Worm (Caenorhabditis elegans) whole organism, late embryonic: ENCODE data around the gene unc-7.
A peak's percentile ranks its signal among the peaks of the same experiment; 100 is the strongest.

Experiments used
- C08G9.2 ChIP-seq: sonication (generic microtip); optimal IDR thresholded peaks from 2 replicates; lab custom pipeline; 2016; ENCODE audit warnings: mild to moderate bottlenecking, missing genetic modification characterization, moderate library complexity, missing compliant biosample characterization
- C38D4.7 ChIP-seq: fragments of 200-800 bp; sonication (Bioruptor generic); optimal IDR thresholded peaks from 2 replicates; lab custom pipeline; 2018; ENCODE audit warnings: mild to moderate bottlenecking, missing genetic modification characterization, moderate library complexity, missing compliant biosample characterization
- F13H6.1 ChIP-seq: sonication (generic microtip); optimal IDR thresholded peaks from 2 replicates; lab custom pipeline; 2016; ENCODE audit warnings: missing genetic modification characterization, missing compliant biosample characterization
- K02D7.2 ChIP-seq: sonication (generic microtip); optimal IDR thresholded peaks from 2 replicates; lab custom pipeline; 2017; ENCODE audit warnings: mild to moderate bottlenecking, missing genetic modification characterization, missing compliant biosample characterization
- T23F11.4 ChIP-seq: fragments of 200-800 bp; sonication (Bioruptor generic); optimal IDR thresholded peaks from 2 replicates; lab custom pipeline; 2018; ENCODE audit warnings: mild to moderate bottlenecking, missing genetic modification characterization, missing compliant biosample characterization
- Y22D7AL.16 ChIP-seq: sonication (generic microtip); optimal IDR thresholded peaks from 2 replicates; lab custom pipeline; 2016; ENCODE audit warnings: missing genetic modification characterization, missing compliant biosample characterization
- ama-1 ChIP-seq: fragments of 150-350 bp; optimal IDR thresholded peaks from 2 replicates; lab custom pipeline; 2014
- ceh-14 ChIP-seq: sonication (generic microtip); optimal IDR thresholded peaks from 2 replicates; lab custom pipeline; 2016; ENCODE audit warnings: missing genotype, missing genetic modification characterization, missing compliant biosample characterization
- ceh-19 ChIP-seq: fragments of 200-800 bp; sonication (Bioruptor generic); optimal IDR thresholded peaks from 2 replicates; lab custom pipeline; 2018; ENCODE audit warnings: mild to moderate bottlenecking, missing genetic modification characterization, missing compliant biosample characterization
- ceh-24 ChIP-seq: sonication (generic microtip); optimal IDR thresholded peaks from 2 replicates; lab custom pipeline; 2016; ENCODE audit warnings: mild to moderate bottlenecking, missing genetic modification characterization, missing compliant biosample characterization
- ceh-30 ChIP-seq: fragments of 150-350 bp; optimal IDR thresholded peaks from 2 replicates; lab custom pipeline; 2014; ENCODE audit warnings: missing biosample characterization, missing genetic modification characterization
- ceh-31 ChIP-seq: sonication (generic microtip); optimal IDR thresholded peaks from 2 replicates; lab custom pipeline; 2016; ENCODE audit warnings: missing genetic modification characterization, missing compliant biosample characterization
- ceh-45 ChIP-seq: fragments of 200-800 bp; sonication (Bioruptor generic); IDR thresholded peaks from 2 replicates; pipeline ENCODE4 v1.3.6; 2022; ENCODE audit warnings: missing genetic modification reagents, missing genetic modification characterization, missing compliant biosample characterization
- ceh-9 ChIP-seq: sonication (generic microtip); optimal IDR thresholded peaks from 2 replicates; lab custom pipeline; 2016; ENCODE audit warnings: mild to moderate bottlenecking, missing genetic modification characterization, inconsistent platforms, missing compliant biosample characterization
- che-1 ChIP-seq: sonication (generic microtip); optimal IDR thresholded peaks from 2 replicates; lab custom pipeline; 2016; ENCODE audit warnings: mild to moderate bottlenecking, missing genetic modification characterization, missing compliant biosample characterization
- dmd-4 ChIP-seq: sonication (generic microtip); optimal IDR thresholded peaks from 2 replicates; lab custom pipeline; 2016; ENCODE audit warnings: borderline replicate concordance, missing genetic modification characterization, missing compliant biosample characterization
- dve-1 ChIP-seq: sonication (generic microtip); optimal IDR thresholded peaks from 2 replicates; lab custom pipeline; 2017; ENCODE audit warnings: antibody characterized with exemption, mild to moderate bottlenecking, missing genetic modification characterization, missing compliant biosample characterization
- elt-2 ChIP-seq: sonication (generic microtip); optimal IDR thresholded peaks from 2 replicates; lab custom pipeline; 2016; ENCODE audit warnings: missing genetic modification reagents, missing genetic modification characterization, missing compliant biosample characterization
- eyg-1 ChIP-seq: sonication (generic microtip); optimal IDR thresholded peaks from 2 replicates; lab custom pipeline; 2016; ENCODE audit warnings: missing genotype, missing genetic modification characterization, missing compliant biosample characterization
- fax-1 ChIP-seq: sonication (generic microtip); optimal IDR thresholded peaks from 2 replicates; lab custom pipeline; 2016; ENCODE audit warnings: missing genotype, missing genetic modification characterization, missing compliant biosample characterization
- fkh-10 ChIP-seq: fragments of 150-350 bp; optimal IDR thresholded peaks from 2 replicates; lab custom pipeline; 2014; ENCODE audit warnings: missing biosample characterization, missing genetic modification reagents, missing genetic modification characterization
- fkh-6 ChIP-seq: sonication (generic microtip); optimal IDR thresholded peaks from 2 replicates; lab custom pipeline; 2016; ENCODE audit warnings: missing genetic modification characterization, missing compliant biosample characterization
- hlh-15 ChIP-seq: sonication (generic microtip); optimal IDR thresholded peaks from 2 replicates; lab custom pipeline; 2016; ENCODE audit warnings: missing genetic modification characterization, missing compliant biosample characterization
- hlh-30 ChIP-seq: sonication (generic microtip); optimal IDR thresholded peaks from 2 replicates; lab custom pipeline; 2017; ENCODE audit warnings: antibody characterized with exemption, missing genetic modification characterization, missing compliant biosample characterization; ENCODE audit not compliant: insufficient read depth
- hlh-6 ChIP-seq: sonication (generic microtip); optimal IDR thresholded peaks from 2 replicates; lab custom pipeline; 2016; ENCODE audit warnings: missing genotype, missing genetic modification characterization, missing compliant biosample characterization
- hlh-8 ChIP-seq: sonication (generic microtip); optimal IDR thresholded peaks from 2 replicates; lab custom pipeline; 2016; ENCODE audit warnings: missing genotype, missing genetic modification characterization, missing compliant biosample characterization
- lim-6 ChIP-seq: sonication (generic microtip); optimal IDR thresholded peaks from 2 replicates; lab custom pipeline; 2016; ENCODE audit warnings: missing genetic modification characterization, missing compliant biosample characterization
- lin-11 ChIP-seq: fragments of 200-800 bp; sonication (Bioruptor generic); optimal IDR thresholded peaks from 2 replicates; lab custom pipeline; 2018; ENCODE audit warnings: mild to moderate bottlenecking, missing genetic modification characterization, missing compliant biosample characterization
- madf-2 ChIP-seq: sonication (generic microtip); optimal IDR thresholded peaks from 2 replicates; lab custom pipeline; 2017; ENCODE audit warnings: missing genetic modification characterization, missing compliant biosample characterization
- nfya-1 ChIP-seq: sonication (generic microtip); optimal IDR thresholded peaks from 2 replicates; lab custom pipeline; 2017; ENCODE audit warnings: missing genetic modification characterization, mild to moderate bottlenecking, missing compliant biosample characterization, antibody characterized with exemption, moderate library complexity
- nhr-232 ChIP-seq: sonication (generic microtip); optimal IDR thresholded peaks from 2 replicates; lab custom pipeline; 2016; ENCODE audit warnings: missing genetic modification characterization, missing compliant biosample characterization
- npax-4 ChIP-seq: sonication (generic microtip); optimal IDR thresholded peaks from 2 replicates; lab custom pipeline; 2016; ENCODE audit warnings: missing genetic modification characterization, missing compliant biosample characterization
- pag-3 ChIP-seq: sonication (generic microtip); optimal IDR thresholded peaks from 2 replicates; lab custom pipeline; 2016; ENCODE audit warnings: missing compliant biosample characterization, missing genetic modification characterization, borderline replicate concordance
- pat-9 ChIP-seq: fragments of 200-800 bp; sonication (Bioruptor generic); optimal IDR thresholded peaks from 2 replicates; lab custom pipeline; 2018; ENCODE audit warnings: mild to moderate bottlenecking, missing genetic modification characterization, moderate library complexity, missing compliant biosample characterization
- pax-1 ChIP-seq: fragments of 150-350 bp; optimal IDR thresholded peaks from 2 replicates; lab custom pipeline; 2014; ENCODE audit warnings: missing biosample characterization, missing genetic modification characterization
- pha-4 ChIP-seq: fragments of 150-350 bp; optimal IDR thresholded peaks from 2 replicates; lab custom pipeline; 2018; ENCODE audit warnings: missing biosample characterization, missing genetic modification reagents, missing genetic modification characterization
- pqm-1 ChIP-seq: sonication (generic microtip); optimal IDR thresholded peaks from 2 replicates; lab custom pipeline; 2016; ENCODE audit warnings: missing genetic modification characterization, missing compliant biosample characterization
- pros-1 ChIP-seq: fragments of 150-350 bp; optimal IDR thresholded peaks from 2 replicates; lab custom pipeline; 2014; ENCODE audit warnings: missing biosample characterization, missing genetic modification reagents, missing genetic modification characterization
- ref-2 ChIP-seq: sonication (generic microtip); optimal IDR thresholded peaks from 2 replicates; lab custom pipeline; 2016; ENCODE audit warnings: missing genetic modification characterization, missing compliant biosample characterization
- rnt-1 ChIP-seq: sonication (generic microtip); optimal IDR thresholded peaks from 2 replicates; lab custom pipeline; 2016; ENCODE audit warnings: missing genetic modification characterization, missing compliant biosample characterization
- sdc-2 ChIP-seq: sonication (generic microtip); optimal IDR thresholded peaks from 2 replicates; lab custom pipeline; 2016; ENCODE audit warnings: missing genotype, missing genetic modification characterization, missing compliant biosample characterization
- ttx-3 ChIP-seq: sonication (generic microtip); optimal IDR thresholded peaks from 2 replicates; lab custom pipeline; 2016; ENCODE audit warnings: missing genetic modification reagents, missing genetic modification characterization, missing compliant biosample characterization
- unc-3 ChIP-seq, 2 experiments: fragments of 200-800 bp in 1 of 2; sonication (Bioruptor generic) in 1 of 2; sonication (generic microtip) in 1 of 2; conservative IDR thresholded peaks in 1 of 2; optimal IDR thresholded peaks in 1 of 2; 2 replicates each; pipeline versions ENCODE4 v1.3.6 to Lab custom; 2016 to 2022; ENCODE audit warnings: missing compliant biosample characterization in 2 of 2, missing genetic modification characterization in 2 of 2, missing genetic modification reagents in 1 of 2
- unc-55 ChIP-seq: sonication (generic microtip); optimal IDR thresholded peaks from 2 replicates; lab custom pipeline; 2017; ENCODE audit warnings: missing biosample characterization, missing genetic modification reagents, missing genetic modification characterization
- zip-5 ChIP-seq: sonication (generic microtip); optimal IDR thresholded peaks from 2 replicates; lab custom pipeline; 2016; ENCODE audit warnings: missing genetic modification characterization, missing compliant biosample characterization
- ztf-16 ChIP-seq: sonication (generic microtip); optimal IDR thresholded peaks from 2 replicates; lab custom pipeline; 2017; ENCODE audit warnings: missing genetic modification characterization, missing compliant biosample characterization

Gene unc-7

ce11 chrX:15188986-15189675 lies 41.6 kb upstream of the unc-7 start (continued):
- peak; percentile 7 for TF ChIP-seq F13H6.1
- peak; percentile 39 for TF ChIP-seq C08G9.2
- TF ChIP-seq lim-6 (tag; lab: Kevin White, UChicago), result peak; percentile 8
- TF ChIP-seq hlh-8 (tag; lab: Kevin White, UChicago), result peak; percentile 22
- TF ChIP-seq sdc-2, result peak; percentile 63
- no peak for TF ChIP-seq ceh-9 (tag; lab: Kevin White, UChicago)
- TF ChIP-seq ceh-14, result peak; percentile 59
- peak; percentile 55 for TF ChIP-seq ceh-19 (GFP tag; lab: Kevin White, UChicago)
- TF ChIP-seq ztf-16 (tag; lab: Kevin White, UChicago), result no peak
- no peak for TF ChIP-seq pag-3 (tag; lab: Kevin White, UChicago)
- peak; percentile 91 for TF ChIP-seq ceh-31
- peak; percentile 66 for TF ChIP-seq nfya-1 (tag; lab: Kevin White, UChicago)

ce11 chrX:15188510-15188909 lies 41.0 kb upstream of the unc-7 start:
- TF ChIP-seq nhr-232 (tag; lab: Kevin White, UChicago), result no peak
- no peak for TF ChIP-seq ceh-45 (GFP tag; lab: Robert Waterston, UW)
- TF ChIP-seq pros-1 (tag; lab: Kevin White, UChicago), result no peak
- no peak for TF ChIP-seq lim-6 (tag; lab: Kevin White, UChicago)
- TF ChIP-seq ceh-30 (tag; lab: Kevin White, UChicago), result no peak
- no peak for TF ChIP-seq madf-2 (tag; lab: Kevin White, UChicago)
- TF ChIP-seq fax-1 (tag; lab: Kevin White, UChicago), result no peak
- no peak for TF ChIP-seq pat-9 (tag; lab: Kevin White, UChicago)
- no peak for TF ChIP-seq hlh-15
- no peak for TF ChIP-seq hlh-30
- TF ChIP-seq hlh-8 (tag; lab: Kevin White, UChicago), result no peak
- TF ChIP-seq nfya-1 (tag; lab: Kevin White, UChicago), result no peak
- TF ChIP-seq hlh-6 (tag; lab: Kevin White, UChicago), result no peak
- no peak for TF ChIP-seq fkh-6 (tag; lab: Kevin White, UChicago)
- TF ChIP-seq lin-11, result no peak
- TF ChIP-seq ref-2 (tag; lab: Kevin White, UChicago), result no peak
- TF ChIP-seq Y22D7AL.16 (tag; lab: Kevin White, UChicago), result no peak

ce11 chrX:15181454-15181853 lies 33.9 kb upstream of the unc-7 start, which contains the start of gene pkhm-2:
TSS of gene pkhm-2 (minus strand) at chrX:15181465.
- TF ChIP-seq fkh-6 (tag; lab: Kevin White, UChicago) (no peak), npax-4 (no peak), ceh-9 (tag; lab: Kevin White, UChicago) (no peak), pat-9 (tag; lab: Kevin White, UChicago) (peak; percentile 28), fkh-10 (GFP tag; lab: Kevin White, UChicago) (no peak), ceh-30 (tag; lab: Kevin White, UChicago) (no peak), hlh-30 (peak; percentile 52), pha-4 (tag; lab: Kevin White, UChicago) (no peak), rnt-1 (tag; lab: Kevin White, UChicago) (peak; percentile 62), T23F11.4 (GFP tag; lab: Kevin White, UChicago) (no peak), ceh-45 (GFP tag; lab: Robert Waterston, UW) (no peak; the same call in 1 of the 2 replicates), zip-5 (tag; lab: Kevin White, UChicago) (peak; percentile 1), madf-2 (tag; lab: Kevin White, UChicago) (peak; percentile 17), ama-1 (no peak), K02D7.2 (tag; lab: Kevin White, UChicago) (no peak), C38D4.7 (no peak), C08G9.2 (no peak), pax-1 (tag; lab: Kevin White, UChicago) (peak; percentile 8), pqm-1 (no peak), dve-1 (tag; lab: Kevin White, UChicago) (peak; percentile 19), fax-1 (tag; lab: Kevin White, UChicago) (no peak), unc-3 (GFP tag; conservative IDR thresholded peaks at IDR 0.05; lab: Robert Waterston, UW) (no peak), unc-3 (tag; optimal IDR thresholded peaks at IDR 0.05; lab: Kevin White, UChicago) (no peak), ttx-3 (tag; lab: Kevin White, UChicago) (no peak), lim-6 (tag; lab: Kevin White, UChicago) (no peak), ceh-24 (tag; lab: Kevin White, UChicago) (no peak), F13H6.1 (peak; percentile 34), che-1 (tag; lab: Kevin White, UChicago) (peak; percentile 41), eyg-1 (tag; lab: Kevin White, UChicago) (no peak), pros-1 (tag; lab: Kevin White, UChicago) (no peak), elt-2 (peak; percentile 62), dmd-4 (peak; percentile 36), unc-55 (GFP tag; lab: Kevin White, UChicago) (peak; percentile 9), ztf-16 (tag; lab: Kevin White, UChicago) (peak; percentile 62)
